Fruit fly (Drosophila melanogaster): ENCODE results near the gene CG9114.

dm6 chrX:15313389-15313788, 19.6 kb downstream of the CG9114 start:
- TF ChIP-seq CG17806 (tag; optimal IDR thresholded peaks at IDR 0.05): no peak
- no peak for TF ChIP-seq CG13204 (GFP tag; optimal IDR thresholded peaks at IDR 0.05)
- no peak for TF ChIP-seq EcR (GFP tag; optimal IDR thresholded peaks at IDR 0.05)
- no peak for TF ChIP-seq CG8159 (tag; optimal IDR thresholded peaks at IDR 0.05)
- no peak for TF ChIP-seq Pif1A (GFP tag; optimal IDR thresholded peaks at IDR 0.05)
- no peak for TF ChIP-seq fd96Ca (GFP tag; IDR thresholded peaks at IDR 0.05)
